Worm (Caenorhabditis elegans): ENCODE measurements around the gene C07E3.10.

The C07E3.10 gene

DNA sequence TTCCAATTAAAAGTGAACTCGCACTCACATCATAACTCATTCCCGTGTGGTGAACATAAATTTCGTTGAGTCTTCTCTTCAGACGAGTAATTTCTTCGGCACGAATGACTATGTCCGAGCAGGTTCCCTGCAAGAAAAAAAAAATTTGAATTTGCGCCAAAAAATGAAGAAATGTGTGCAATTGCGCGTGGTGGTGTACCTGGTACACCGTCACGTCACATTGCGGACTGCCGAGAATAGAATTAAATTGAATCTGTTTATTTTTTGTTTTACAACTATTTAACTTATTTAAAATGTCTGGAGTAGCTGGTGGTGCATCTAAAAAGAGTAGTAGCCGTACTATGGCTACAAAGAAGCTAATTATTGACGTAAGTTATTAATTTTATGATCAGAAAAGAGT, 45.2 kb upstream of the C07E3.10 start, which contains the start of gene mdt-22:
TSS of gene mdt-22 (plus strand) at position 263 of the 400 bp plus-strand sequence.
- TF ChIP-seq lin-39 (tag; optimal IDR thresholded peaks at IDR 0.05) (no peak), crh-2 (tag; optimal IDR thresholded peaks at IDR 0.05) (peak; percentile 74), F13H6.1 (tag; optimal IDR thresholded peaks at IDR 0.05) (peak; percentile 78), zag-1 (tag; optimal IDR thresholded peaks at IDR 0.05) (peak; percentile 33), snpc-4 (tag; optimal IDR thresholded peaks at IDR 0.05) (peak; percentile 45), sem-4 (tag; optimal IDR thresholded peaks at IDR 0.05) (no peak), lsy-2 (tag; optimal IDR thresholded peaks at IDR 0.05) (peak; percentile 79 to 84), ztf-4 (tag; optimal IDR thresholded peaks at IDR 0.05) (no peak), elt-1 (tag; optimal IDR thresholded peaks at IDR 0.05) (no peak), ztf-1 (GFP tag; conservative IDR thresholded peaks at IDR 0.05) (no peak), ZK546.5 (tag; optimal IDR thresholded peaks at IDR 0.05) (peak; percentile 2), lin-11 (tag; optimal IDR thresholded peaks at IDR 0.05) (peak; percentile 81), sma-3 (GFP tag; optimal IDR thresholded peaks at IDR 0.05) (peak; percentile 62), unc-62 (GFP tag; optimal IDR thresholded peaks at IDR 0.05) (no peak), C34F6.9 (tag; optimal IDR thresholded peaks at IDR 0.05) (peak; percentile 84), mbf-1 (tag; optimal IDR thresholded peaks at IDR 0.05) (no peak), nhr-237 (tag; optimal IDR thresholded peaks at IDR 0.05) (no peak), R02D3.7 (tag; optimal IDR thresholded peaks at IDR 0.05) (peak; percentile 26), nhr-6 (tag; optimal IDR thresholded peaks at IDR 0.05) (peak; percentile 55), lin-13 (GFP tag; optimal IDR thresholded peaks at IDR 0.05) (peak; percentile 77), gmeb-1 (tag; optimal IDR thresholded peaks at IDR 0.05) (peak; percentile 94), nhr-129 (tag; optimal IDR thresholded peaks at IDR 0.05) (peak; percentile 82), sma-9 (GFP tag; optimal IDR thresholded peaks at IDR 0.05) (peak; percentile 74), sma-9 (tag; optimal IDR thresholded peaks at IDR 0.05) (no peak), fos-1 (tag; optimal IDR thresholded peaks at IDR 0.05) (peak; percentile 52), nhr-77 (tag; optimal IDR thresholded peaks at IDR 0.05) (no peak), nhr-21 (tag; optimal IDR thresholded peaks at IDR 0.05) (peak; percentile 46), nhr-25 (tag; optimal IDR thresholded peaks at IDR 0.05) (peak; percentile 27), mab-5 (tag; optimal IDR thresholded peaks at IDR 0.05) (no peak), Y55F3AM.14 (GFP tag; optimal IDR thresholded peaks at IDR 0.05) (peak; percentile 4), mdl-1 (tag; optimal IDR thresholded peaks at IDR 0.05) (no peak), unc-55 (GFP tag; optimal IDR thresholded peaks at IDR 0.05) (peak; percentile 91), egl-27 (tag; optimal IDR thresholded peaks at IDR 0.05) (peak; percentile 46), unc-39 (tag; optimal IDR thresholded peaks at IDR 0.05) (no peak), nhr-11 (tag; optimal IDR thresholded peaks at IDR 0.05) (no peak)

DNA sequence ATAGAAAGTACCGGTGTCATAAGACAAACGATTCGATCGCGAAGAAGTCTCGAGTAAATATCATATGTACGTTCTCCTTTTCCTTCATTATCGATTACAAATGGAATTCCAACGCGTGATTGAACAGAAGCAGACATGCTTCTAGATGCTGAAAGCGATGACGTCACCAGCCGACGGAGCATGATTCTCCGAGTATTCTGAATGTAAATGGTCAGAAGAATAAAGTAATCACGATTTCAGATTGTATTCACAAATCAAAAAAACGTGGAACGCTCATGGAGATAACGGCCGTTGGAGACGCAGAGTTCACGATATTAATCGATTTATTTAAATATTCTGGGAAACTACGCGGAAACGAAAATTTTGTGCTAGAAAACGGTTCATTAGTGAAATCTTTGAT, 43.5 kb upstream of the C07E3.10 start, which contains the start of gene clpp-1:
TSS of gene clpp-1 (minus strand) at position 197 of the 400 bp plus-strand sequence.
- peak; percentile 58 for TF ChIP-seq ama-1 (optimal IDR thresholded peaks at IDR 0.05)
- peak; percentile 5 for TF ChIP-seq crh-2 (tag; optimal IDR thresholded peaks at IDR 0.05)
- peak in 1 of 2 experiments; percentile 29 for TF ChIP-seq lsy-2 (tag; optimal IDR thresholded peaks at IDR 0.05)
- no peak for TF ChIP-seq fos-1 (tag; optimal IDR thresholded peaks at IDR 0.05)
- peak; percentile 43 for TF ChIP-seq gmeb-1 (tag; optimal IDR thresholded peaks at IDR 0.05)
- no peak for TF ChIP-seq ceh-82 (tag; optimal IDR thresholded peaks at IDR 0.05)
- TF ChIP-seq unc-62 (GFP tag; optimal IDR thresholded peaks at IDR 0.05), result no peak
- TF ChIP-seq nhr-11 (tag; optimal IDR thresholded peaks at IDR 0.05), result no peak
- peak; percentile 23 for TF ChIP-seq sma-9 (GFP tag; optimal IDR thresholded peaks at IDR 0.05)
- TF ChIP-seq sma-9 (tag; optimal IDR thresholded peaks at IDR 0.05), result no peak
- TF ChIP-seq zag-1 (tag; optimal IDR thresholded peaks at IDR 0.05), result no peak
- TF ChIP-seq blmp-1 (tag; optimal IDR thresholded peaks at IDR 0.05; ENCODE audit: insufficient read depth), result no peak
- TF ChIP-seq mab-5 (tag; optimal IDR thresholded peaks at IDR 0.05), result no peak
- TF ChIP-seq nhr-129 (tag; optimal IDR thresholded peaks at IDR 0.05), result peak; percentile 36
- no peak for TF ChIP-seq elt-1 (tag; optimal IDR thresholded peaks at IDR 0.05)
- TF ChIP-seq R02D3.7 (tag; optimal IDR thresholded peaks at IDR 0.05), result no peak
- no peak for TF ChIP-seq ztf-4 (tag; optimal IDR thresholded peaks at IDR 0.05)

DNA sequence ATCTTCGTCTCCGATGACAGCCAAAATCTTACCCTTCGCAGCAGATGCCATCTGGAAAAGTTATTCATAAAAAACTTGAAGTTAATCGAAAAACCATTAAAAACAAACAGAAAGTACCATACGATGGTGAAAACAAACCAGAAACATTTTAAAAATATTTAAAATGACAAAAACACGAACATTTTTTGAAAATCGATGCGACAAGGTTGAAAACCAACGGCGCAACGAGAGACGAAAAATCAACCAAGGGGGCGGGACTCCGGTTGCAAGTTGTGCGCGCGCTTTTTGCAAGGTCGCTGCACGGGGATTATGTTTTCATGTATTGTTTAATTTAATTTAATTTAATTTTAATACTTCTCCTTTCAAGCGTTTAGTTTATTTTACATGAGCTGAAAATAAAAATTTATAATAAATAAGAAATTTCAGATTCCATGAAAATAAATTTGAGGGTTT, 42.5 kb upstream of the C07E3.10 start, which contains the start of gene vha-9:
TSS of gene vha-9 (minus strand) at position 51 of the 453 bp plus-strand sequence.
- TF ChIP-seq snpc-4 (tag; optimal IDR thresholded peaks at IDR 0.05), result peak; percentile 39
- peak; percentile 38 for TF ChIP-seq blmp-1 (tag; optimal IDR thresholded peaks at IDR 0.05; ENCODE audit: insufficient read depth)
- no peak for TF ChIP-seq elt-1 (tag; optimal IDR thresholded peaks at IDR 0.05)
- TF ChIP-seq lsy-2 (tag; optimal IDR thresholded peaks at IDR 0.05), result peak; percentile 13 to 76
- peak; percentile 44 for TF ChIP-seq ama-1 (optimal IDR thresholded peaks at IDR 0.05)
- no peak for TF ChIP-seq egl-27 (tag; optimal IDR thresholded peaks at IDR 0.05)
- TF ChIP-seq nhr-12 (tag; optimal IDR thresholded peaks at IDR 0.05), result no peak
- peak; percentile 40 for TF ChIP-seq nhr-129 (tag; optimal IDR thresholded peaks at IDR 0.05)
- peak; percentile 86 for TF ChIP-seq unc-55 (GFP tag; optimal IDR thresholded peaks at IDR 0.05)
- TF ChIP-seq nhr-21 (tag; optimal IDR thresholded peaks at IDR 0.05), result peak; percentile 36
- peak; percentile 79 for TF ChIP-seq lin-13 (GFP tag; optimal IDR thresholded peaks at IDR 0.05)
- peak; percentile 69 for TF ChIP-seq crh-2 (tag; optimal IDR thresholded peaks at IDR 0.05)
- TF ChIP-seq sem-4 (tag; optimal IDR thresholded peaks at IDR 0.05), result no peak
- TF ChIP-seq ztf-4 (tag; optimal IDR thresholded peaks at IDR 0.05), result peak; percentile 63
- no peak for TF ChIP-seq ceh-82 (tag; optimal IDR thresholded peaks at IDR 0.05)
- peak; percentile 9 for TF ChIP-seq mab-5 (tag; optimal IDR thresholded peaks at IDR 0.05)
- peak; percentile 51 for TF ChIP-seq skn-1 (tag; optimal IDR thresholded peaks at IDR 0.05)
- TF ChIP-seq fos-1 (tag; optimal IDR thresholded peaks at IDR 0.05), result peak; percentile 38
- TF ChIP-seq F13H6.1 (tag; optimal IDR thresholded peaks at IDR 0.05), result peak; percentile 77
- peak; percentile 81 for TF ChIP-seq gmeb-1 (tag; optimal IDR thresholded peaks at IDR 0.05)
- peak; percentile 76 for TF ChIP-seq sma-3 (GFP tag; optimal IDR thresholded peaks at IDR 0.05)
- TF ChIP-seq sma-9 (GFP tag; optimal IDR thresholded peaks at IDR 0.05), result peak; percentile 80
- TF ChIP-seq sma-9 (tag; optimal IDR thresholded peaks at IDR 0.05), result no peak
- peak; percentile 83 for TF ChIP-seq lin-11 (tag; optimal IDR thresholded peaks at IDR 0.05)
- peak; percentile 71 for TF ChIP-seq C34F6.9 (tag; optimal IDR thresholded peaks at IDR 0.05)
